1 fruit fly cellular context compared by ENCODE assay signal in genomic region chr3L:12530044-12530443, dm6.
A peak's percentile ranks its signal among the peaks of the same experiment; 100 is the strongest.
TF ChIP-seq lines count a peak whose summit lies in the region.

nst (minus strand) TSS chr3L:12530171.

TF ChIP-seq in whole organism, embryonic, 481 proteins besides CTCF, POLR2A, EP300 and RAD21 (continued from another document):
- TF ChIP-seq ap (GFP tag; IDR thresholded peaks at IDR 0.05; lab: Robert Waterston, UW) = no peak
- peak; percentile 7 for TF ChIP-seq mam (GFP tag; optimal IDR thresholded peaks at IDR 0.05; lab: Kevin White, UChicago)
- TF ChIP-seq sqz (GFP tag; optimal IDR thresholded peaks at IDR 0.05; lab: Kevin White, UChicago) = no peak
- TF ChIP-seq Awh (GFP tag; IDR thresholded peaks at IDR 0.05; lab: Robert Waterston, UW) = no peak
- TF ChIP-seq CG5180 (GFP tag; optimal IDR thresholded peaks at IDR 0.05; lab: Kevin White, UChicago) = no peak
- TF ChIP-seq CG2678 (tag; optimal IDR thresholded peaks at IDR 0.05; lab: Kevin White, UChicago) = peak; percentile 1
- peak; percentile 88 for TF ChIP-seq Med (GFP tag; lab: Kevin White, UChicago)
- no peak for TF ChIP-seq wor (GFP tag; IDR thresholded peaks at IDR 0.05; lab: Robert Waterston, UW)
- TF ChIP-seq Kr (GFP tag; optimal IDR thresholded peaks at IDR 0.05; lab: Kevin White, UChicago) = no peak
- no peak for TF ChIP-seq CG18011 (GFP tag; optimal IDR thresholded peaks at IDR 0.05; lab: Kevin White, UChicago)
- 0 out of 2 replicates have a peak, but pooled peaks have one; percentile 28 for TF ChIP-seq Rfx (GFP tag; IDR thresholded peaks at IDR 0.05; lab: Robert Waterston, UW)
- no peak for TF ChIP-seq CG10209 (GFP tag; optimal IDR thresholded peaks at IDR 0.05; lab: Kevin White, UChicago)
- TF ChIP-seq Meics (GFP tag; optimal IDR thresholded peaks at IDR 0.05; lab: Kevin White, UChicago) = no peak
- no peak for TF ChIP-seq hth (optimal IDR thresholded peaks at IDR 0.05; lab: Kevin White, UChicago)
- TF ChIP-seq stc (GFP tag; IDR thresholded peaks at IDR 0.05; lab: Robert Waterston, UW) = no peak
- no peak for TF ChIP-seq Hand (GFP tag; optimal IDR thresholded peaks at IDR 0.05; lab: Kevin White, UChicago)
- no peak for TF ChIP-seq CG18764 (GFP tag; optimal IDR thresholded peaks at IDR 0.05; lab: Kevin White, UChicago)
- no peak for TF ChIP-seq Max (GFP tag; optimal IDR thresholded peaks at IDR 0.05; lab: Kevin White, UChicago)
- TF ChIP-seq CG34422 (GFP tag; IDR thresholded peaks at IDR 0.05; lab: Robert Waterston, UW) = peak; percentile 43; the same call in 1 of the 3 replicates
- no peak for TF ChIP-seq odd (GFP tag; optimal IDR thresholded peaks at IDR 0.05; lab: Kevin White, UChicago)
- peak; percentile 15; the same call in 1 of the 2 replicates for TF ChIP-seq CG32532 (GFP tag; IDR thresholded peaks at IDR 0.05; lab: Robert Waterston, UW)
- peak; percentile 16 for TF ChIP-seq grau (tag; optimal IDR thresholded peaks at IDR 0.05; lab: Kevin White, UChicago)
- no peak for TF ChIP-seq lmd (GFP tag; IDR thresholded peaks at IDR 0.05; lab: Robert Waterston, UW)
- no peak for TF ChIP-seq D19B (GFP tag; optimal IDR thresholded peaks at IDR 0.05; lab: Kevin White, UChicago)
- no peak for TF ChIP-seq CG10543 (GFP tag; optimal IDR thresholded peaks at IDR 0.05; lab: Kevin White, UChicago)
- no peak for TF ChIP-seq usp (GFP tag; optimal IDR thresholded peaks at IDR 0.05; lab: Kevin White, UChicago)
- no peak for TF ChIP-seq esg (GFP tag; conservative IDR thresholded peaks at IDR 0.05; lab: Robert Waterston, UW)
- no peak for TF ChIP-seq kni (GFP tag; optimal IDR thresholded peaks at IDR 0.05; lab: Kevin White, UChicago)
- no peak for TF ChIP-seq NfI (GFP tag; optimal IDR thresholded peaks at IDR 0.05; lab: Kevin White, UChicago)
- TF ChIP-seq ase (GFP tag; IDR thresholded peaks at IDR 0.05; lab: Robert Waterston, UW) = no peak
- TF ChIP-seq CG9932 (GFP tag; IDR thresholded peaks at IDR 0.05; lab: Robert Waterston, UW) = no peak
- TF ChIP-seq CG34376 (GFP tag; optimal IDR thresholded peaks at IDR 0.05; lab: Kevin White, UChicago) = no peak
- no peak for TF ChIP-seq CG15073 (GFP tag; optimal IDR thresholded peaks at IDR 0.05; lab: Kevin White, UChicago)
- no peak for TF ChIP-seq bowl (GFP tag; IDR thresholded peaks at IDR 0.05; lab: Robert Waterston, UW)
- no peak for TF ChIP-seq CG13894 (tag; optimal IDR thresholded peaks at IDR 0.05; lab: Kevin White, UChicago)
- no peak for TF ChIP-seq da (GFP tag; optimal IDR thresholded peaks at IDR 0.05; lab: Kevin White, UChicago)
- TF ChIP-seq disco-r (GFP tag; optimal IDR thresholded peaks at IDR 0.05; lab: Kevin White, UChicago) = no peak
- no peak for TF ChIP-seq Deaf1 (tag; optimal IDR thresholded peaks at IDR 0.05; lab: Kevin White, UChicago)
- no peak for TF ChIP-seq Mad (GFP tag; optimal IDR thresholded peaks at IDR 0.05; lab: Kevin White, UChicago)
